Worm (Caenorhabditis elegans) whole organism, L1 larva: ENCODE measurements around the gene oig-1.

Experiments
- aly-2 ChIP-seq: fragments of 150-350 bp; optimal IDR thresholded peaks from 2 replicates; lab custom pipeline; 2014; ENCODE audit warnings: missing biosample characterization, missing genetic modification characterization
- blmp-1 ChIP-seq: fragments of 150-350 bp; optimal IDR thresholded peaks from 2 replicates; lab custom pipeline; 2014; ENCODE audit warnings: missing biosample characterization, missing genetic modification characterization
- ceh-82 ChIP-seq, 3 experiments: fragments of 150-350 bp in 1 of 3; sonication (generic microtip) in 2 of 3; optimal IDR thresholded peaks; 2 replicates each; lab custom pipeline; 2014 to 2017; ENCODE audit warnings: missing biosample characterization in 3 of 3, missing genetic modification characterization in 3 of 3
- ceh-88 ChIP-seq: fragments of 200-800 bp; sonication (Bioruptor generic); IDR thresholded peaks from 2 replicates; pipeline ENCODE4 v1.3.6; 2022; ENCODE audit warnings: missing genetic modification characterization, missing compliant biosample characterization
- ceh-90 ChIP-seq: sonication (generic microtip); optimal IDR thresholded peaks from 2 replicates; lab custom pipeline; 2016; ENCODE audit warnings: missing genetic modification characterization, missing compliant biosample characterization
- dpl-1 ChIP-seq, 3 experiments: fragments of 150-350 bp in 2 of 3; sonication (generic microtip) in 1 of 3; optimal IDR thresholded peaks; 2 replicates each; lab custom pipeline; 2014 to 2017; ENCODE audit warnings: missing biosample characterization in 3 of 3, missing genetic modification characterization in 3 of 3, missing genetic modification reagents in 3 of 3
- dsc-1 ChIP-seq: sonication (generic microtip); optimal IDR thresholded peaks from 2 replicates; lab custom pipeline; 2016; ENCODE audit warnings: mild to moderate bottlenecking, missing genetic modification characterization, missing compliant biosample characterization
- efl-1 ChIP-seq, 4 experiments: fragments of 150-350 bp; optimal IDR thresholded peaks in 3 of 4; peaks in 1 of 4; 1 replicate in 1 of 4; 2 replicates in 3 of 4; lab custom pipeline; 2014; ENCODE audit warnings: missing biosample characterization in 2 of 4, missing genetic modification characterization in 2 of 4, missing genetic modification reagents in 2 of 4
- efl-3 ChIP-seq: fragments of 200-800 bp; sonication (Bioruptor generic); optimal IDR thresholded peaks from 2 replicates; lab custom pipeline; 2018; ENCODE audit warnings: mild to moderate bottlenecking, missing genetic modification characterization, missing compliant biosample characterization
- fkh-8 ChIP-seq: sonication (generic microtip); optimal IDR thresholded peaks from 2 replicates; lab custom pipeline; 2016; ENCODE audit warnings: mild to moderate bottlenecking, missing genetic modification characterization, missing compliant biosample characterization
- fos-1 ChIP-seq: fragments of 150-350 bp; optimal IDR thresholded peaks from 2 replicates; lab custom pipeline; 2014; ENCODE audit warnings: missing biosample characterization, missing genetic modification characterization
- hpl-2 ChIP-seq: fragments of 150-350 bp; optimal IDR thresholded peaks from 2 replicates; lab custom pipeline; 2014; ENCODE audit warnings: missing biosample characterization, missing genetic modification reagents, missing genetic modification characterization
- irx-1 ChIP-seq: sonication (generic microtip); optimal IDR thresholded peaks from 2 replicates; lab custom pipeline; 2016; ENCODE audit warnings: missing genetic modification characterization, missing compliant biosample characterization
- jun-1 ChIP-seq: fragments of 150-350 bp; optimal IDR thresholded peaks from 2 replicates; lab custom pipeline; 2014; ENCODE audit warnings: missing biosample characterization, missing genetic modification reagents, missing genetic modification characterization
- lin-14 ChIP-seq: fragments of 200-800 bp; sonication (Bioruptor generic); optimal IDR thresholded peaks from 2 replicates; lab custom pipeline; 2018; ENCODE audit warnings: mild to moderate bottlenecking, missing genetic modification characterization, moderate library complexity, missing compliant biosample characterization
- lin-35 ChIP-seq, 2 experiments: fragments of 150-350 bp; optimal IDR thresholded peaks; 2 replicates each; lab custom pipeline; 2014; ENCODE audit warnings: missing biosample characterization in 2 of 2, missing genetic modification characterization in 2 of 2, missing genetic modification reagents in 2 of 2
- lir-3 ChIP-seq: sonication (generic microtip); optimal IDR thresholded peaks from 2 replicates; lab custom pipeline; 2016; ENCODE audit warnings: mild to moderate bottlenecking, missing genetic modification characterization, moderate library complexity, missing compliant biosample characterization; ENCODE audit not compliant: poor library complexity
- lsy-2 ChIP-seq, 2 experiments: fragments of 150-350 bp; optimal IDR thresholded peaks; 2 replicates each; lab custom pipeline; 2014; ENCODE audit warnings: missing biosample characterization in 2 of 2, missing genetic modification characterization in 2 of 2
- mdl-1 ChIP-seq, 2 experiments: fragments of 150-350 bp; optimal IDR thresholded peaks; 2 replicates each; lab custom pipeline; 2014 to 2017; ENCODE audit warnings: missing biosample characterization in 2 of 2, missing genetic modification characterization in 2 of 2, inconsistent platforms in 1 of 2
- mep-1 ChIP-seq: fragments of 150-350 bp; optimal IDR thresholded peaks from 2 replicates; lab custom pipeline; 2014; ENCODE audit warnings: missing biosample characterization, missing genetic modification characterization
- nhr-12 ChIP-seq: sonication (generic microtip); optimal IDR thresholded peaks from 2 replicates; lab custom pipeline; 2017; ENCODE audit warnings: missing biosample characterization, missing genetic modification characterization
- nhr-19 ChIP-seq: fragments of 200-800 bp; sonication (Bioruptor generic); conservative IDR thresholded peaks from 2 replicates; pipeline ENCODE4 v1.3.6; 2022; ENCODE audit warnings: missing genetic modification characterization, missing compliant biosample characterization
- nhr-90 ChIP-seq: sonication (generic microtip); optimal IDR thresholded peaks from 2 replicates; lab custom pipeline; 2016; ENCODE audit warnings: mild to moderate bottlenecking, missing genetic modification characterization, missing compliant biosample characterization; ENCODE audit not compliant: poor library complexity
- pax-3 ChIP-seq: fragments of 200-800 bp; sonication (Bioruptor generic); optimal IDR thresholded peaks from 2 replicates; lab custom pipeline; 2018; ENCODE audit warnings: mild to moderate bottlenecking, missing genetic modification characterization, moderate library complexity, missing compliant biosample characterization
- rnt-1 ChIP-seq: sonication (generic microtip); optimal IDR thresholded peaks from 2 replicates; lab custom pipeline; 2016; ENCODE audit warnings: mild to moderate bottlenecking, missing genetic modification characterization, moderate library complexity, missing compliant biosample characterization
- skn-1 ChIP-seq: fragments of 150-350 bp; optimal IDR thresholded peaks from 2 replicates; lab custom pipeline; 2014; ENCODE audit warnings: missing biosample characterization, missing genetic modification characterization
- snpc-4 ChIP-seq: fragments of 150-350 bp; optimal IDR thresholded peaks from 2 replicates; lab custom pipeline; 2014; ENCODE audit warnings: missing biosample characterization, missing genetic modification characterization
- snu-23 ChIP-seq: sonication (generic microtip); optimal IDR thresholded peaks from 2 replicates; lab custom pipeline; 2016; ENCODE audit warnings: missing genetic modification characterization, missing compliant biosample characterization
- sox-4 ChIP-seq: sonication (generic microtip); optimal IDR thresholded peaks from 2 replicates; lab custom pipeline; 2016; ENCODE audit warnings: missing genetic modification characterization, missing compliant biosample characterization
- sup-37 ChIP-seq: fragments of 200-800 bp; sonication (Bioruptor generic); optimal IDR thresholded peaks from 2 replicates; lab custom pipeline; 2018; ENCODE audit warnings: mild to moderate bottlenecking, missing genetic modification characterization, missing compliant biosample characterization
- unc-98 ChIP-seq: fragments of 200-800 bp; sonication (Bioruptor generic); IDR thresholded peaks from 2 replicates; pipeline ENCODE4 v1.3.6; 2022; ENCODE audit warnings: missing genetic modification characterization, missing compliant biosample characterization
- zag-1 ChIP-seq: fragments of 150-350 bp; optimal IDR thresholded peaks from 2 replicates; lab custom pipeline; 2014; ENCODE audit warnings: missing biosample characterization, missing genetic modification characterization
- ztf-11 ChIP-seq, 2 experiments: sonication (generic microtip); optimal IDR thresholded peaks; 2 replicates each; lab custom pipeline; 2016 to 2017; ENCODE audit warnings: missing genetic modification characterization in 2 of 2, missing biosample characterization in 1 of 2, missing compliant biosample characterization in 1 of 2

Gene oig-1

DNA sequence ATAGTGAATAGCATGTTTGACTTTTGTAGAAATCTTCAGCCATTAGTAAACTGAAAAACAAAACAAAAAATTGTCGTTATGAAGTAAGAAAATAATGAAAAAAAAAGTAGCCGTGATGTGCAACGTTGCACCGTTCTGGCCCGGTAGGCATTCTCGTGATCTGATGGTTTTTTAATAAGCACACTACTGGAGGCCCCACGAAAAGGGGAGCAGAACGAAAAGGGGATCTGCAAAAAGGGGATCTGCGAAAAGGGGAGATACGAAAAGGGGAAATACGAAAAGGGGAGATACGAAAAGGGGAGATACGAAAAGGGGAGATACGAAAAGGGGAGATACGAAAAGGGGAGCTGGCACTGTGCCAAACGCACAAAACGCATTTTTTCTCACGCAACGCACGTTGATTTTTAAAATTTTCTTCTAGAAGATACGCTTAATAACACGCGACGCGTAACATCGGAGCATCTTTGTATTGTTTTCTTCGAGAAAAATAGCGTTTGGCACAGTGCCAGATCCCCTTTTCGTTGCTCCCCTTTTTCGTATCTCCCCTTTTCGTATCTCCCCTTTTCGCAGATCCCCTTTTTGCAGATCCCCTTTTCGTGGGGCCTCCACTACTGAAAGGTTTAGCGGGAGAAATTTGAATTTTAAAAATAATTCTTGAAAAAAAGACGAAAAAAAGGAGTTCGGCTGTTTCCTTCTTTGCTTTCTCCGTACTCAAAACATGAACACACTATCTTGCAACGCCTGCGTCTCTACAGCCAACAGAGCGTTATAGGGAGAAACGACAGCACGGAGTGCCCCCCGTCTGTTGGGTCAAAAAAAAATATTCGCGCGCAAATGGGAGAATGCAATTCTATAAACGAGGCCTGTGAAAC, 26.0 kb upstream of the oig-1 start, which contains the start of gene C09E7.7 (continued):
- peak in 1 of 2 experiments; percentile 79 for TF ChIP-seq ztf-11 (tag; optimal IDR thresholded peaks at IDR 0.05; lab: Kevin White, UChicago)
- peak; percentile 67 for TF ChIP-seq lir-3
- peak in 1 of 2 experiments; percentile 6 for TF ChIP-seq mdl-1 (tag; optimal IDR thresholded peaks at IDR 0.05; lab: Kevin White, UChicago)
- TF ChIP-seq jun-1 (tag; lab: Kevin White, UChicago), result peak; percentile 33
- peak; percentile 46 for TF ChIP-seq skn-1 (tag; lab: Kevin White, UChicago)
- TF ChIP-seq, all 84 proteins: peak for 46; not testable (repeated sequence) for 38

DNA sequence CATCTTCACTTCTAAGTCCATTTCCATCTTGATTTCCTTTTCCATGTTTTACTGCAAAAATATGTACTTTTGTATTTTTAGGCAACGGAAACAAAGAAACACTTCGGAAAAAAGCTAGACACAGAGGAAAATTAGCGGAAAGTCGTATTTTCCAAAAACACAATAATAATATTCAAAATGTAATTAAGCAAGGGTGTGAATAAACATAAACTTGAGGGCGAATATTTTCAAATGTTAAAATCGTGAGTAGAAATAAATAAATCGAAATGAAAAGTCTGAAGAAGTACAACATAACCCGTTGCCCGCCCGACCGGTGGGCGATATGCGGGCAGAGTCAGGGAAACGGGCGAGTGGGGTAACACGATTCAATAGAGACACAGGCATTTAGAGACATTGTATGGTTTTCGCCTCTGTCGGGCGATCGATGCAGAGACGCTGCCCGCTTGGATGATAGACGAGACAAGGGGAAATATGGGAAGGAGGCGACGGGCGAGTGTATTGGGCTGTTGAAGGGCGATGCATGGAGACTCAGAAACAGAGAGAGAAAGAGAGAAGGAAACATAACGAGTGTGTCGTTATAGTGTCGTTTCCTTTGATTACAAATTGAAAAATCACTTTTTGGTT, 11.6 kb upstream of the oig-1 start, which contains the start of gene C09E7.4:
C09E7.4 (minus strand) TSS at position 51 of the 624 bp plus-strand sequence.
- TF ChIP-seq sup-37, result no peak
- TF ChIP-seq rnt-1, result peak; percentile 34
- TF ChIP-seq lin-35 (GFP tag; optimal IDR thresholded peaks at IDR 0.05; lab: Kevin White, UChicago), result peak in 1 of 2 experiments; percentile 28
- TF ChIP-seq efl-1 (optimal IDR thresholded peaks at IDR 0.05; lab: Kevin White, UChicago), result peak in 1 of 2 experiments; percentile 3
- no peak for TF ChIP-seq efl-1 (GFP tag; optimal IDR thresholded peaks at IDR 0.05 in 1 of 2; lab: Kevin White, UChicago)
- peak in 1 of 3 experiments; percentile 28 for TF ChIP-seq ceh-82 (tag; optimal IDR thresholded peaks at IDR 0.05; lab: Kevin White, UChicago)
- TF ChIP-seq snu-23 (GFP tag; lab: Kevin White, UChicago), result peak; percentile 46
- TF ChIP-seq blmp-1, result peak; percentile 0
- TF ChIP-seq fos-1 (tag; lab: Kevin White, UChicago), result no peak
- peak; percentile 49 for TF ChIP-seq mep-1 (tag; lab: Kevin White, UChicago)
- TF ChIP-seq dpl-1 (GFP tag; optimal IDR thresholded peaks at IDR 0.05; lab: Kevin White, UChicago), result peak in 2 of 3 experiments; percentile 22 to 40
- TF ChIP-seq lsy-2 (tag; optimal IDR thresholded peaks at IDR 0.05; lab: Kevin White, UChicago), result peak in 1 of 2 experiments; percentile 14
- TF ChIP-seq lin-14 (GFP tag; lab: Kevin White, UChicago), result peak; percentile 55
- TF ChIP-seq pax-3, result no peak

DNA sequence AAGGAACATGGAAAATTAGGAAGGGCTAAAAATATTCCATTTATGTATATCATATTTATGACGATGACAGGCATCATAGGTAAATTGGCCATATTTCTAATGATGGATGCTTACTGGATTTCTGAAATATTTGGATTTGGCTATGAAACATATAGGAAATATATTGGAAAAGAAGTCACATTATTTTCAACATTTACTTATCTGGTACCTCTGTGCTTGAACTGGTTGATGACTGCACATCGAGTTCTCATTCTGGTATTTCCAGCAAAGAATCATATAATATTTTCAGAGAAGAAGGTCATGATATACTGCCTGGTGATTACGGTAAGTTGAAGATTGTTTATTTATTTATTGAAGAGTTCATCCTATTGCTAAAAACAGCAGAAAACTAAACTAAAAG, 7.2 kb upstream of the oig-1 start, which contains the start of gene srxa-5:
srxa-5 (plus strand) TSS at position 301 of the 400 bp plus-strand sequence.
- TF ChIP-seq snpc-4 (no peak), lin-35 (GFP tag; optimal IDR thresholded peaks at IDR 0.05; lab: Kevin White, UChicago) (no peak), ztf-11 (tag; optimal IDR thresholded peaks at IDR 0.05; lab: Kevin White, UChicago) (no peak), ceh-88 (GFP tag; lab: Robert Waterston, UW) (no peak), rnt-1 (no peak), zag-1 (tag; lab: Kevin White, UChicago) (no peak), dsc-1 (no peak)
- TF ChIP-seq, all 84 proteins: peak for 0

DNA sequence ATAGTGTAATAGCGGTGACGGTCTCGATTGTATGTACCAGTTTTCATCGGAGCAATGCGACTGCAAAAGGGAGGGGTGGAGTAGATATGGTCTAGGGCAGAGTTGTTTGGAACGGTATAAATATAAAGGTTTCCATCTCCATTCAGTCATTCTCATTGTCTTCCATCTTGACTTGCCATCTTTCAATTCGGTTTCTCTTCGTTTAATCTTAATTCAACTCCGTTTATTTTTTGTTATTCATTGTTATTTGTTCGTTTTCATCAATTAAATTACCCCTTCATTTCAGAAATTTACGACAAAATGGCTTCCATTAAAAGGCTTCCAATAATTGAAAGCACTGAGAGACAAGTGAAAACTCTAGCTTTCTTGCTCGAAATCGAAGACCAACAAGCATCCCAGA, 5.6 kb upstream of the oig-1 start, which contains the start of gene C09E7.11:
C09E7.11 (plus strand) TSS at position 301 of the 400 bp plus-strand sequence.
- no peak for TF ChIP-seq nhr-90

DNA sequence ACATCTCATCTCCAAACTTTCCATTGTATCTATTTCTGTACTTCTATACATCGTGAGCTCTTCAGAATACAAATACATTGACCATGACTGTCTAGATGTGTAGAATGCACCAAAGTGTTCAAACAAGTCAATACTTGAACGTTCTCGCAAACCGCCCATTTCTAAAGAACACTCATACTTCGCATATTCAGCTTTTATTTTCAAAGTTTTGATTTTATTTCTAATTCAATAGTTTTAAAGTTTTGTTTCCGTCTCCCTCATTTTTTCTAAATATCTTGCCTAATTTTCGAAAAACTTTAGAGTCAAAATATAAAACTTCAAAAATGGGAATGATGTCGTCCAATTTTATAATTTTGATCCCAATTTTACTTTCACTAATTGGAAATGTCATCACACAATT, 2.4 kb upstream of the oig-1 start, which contains the start of gene pqn-10:
pqn-10 (plus strand) TSS at position 301 of the 400 bp plus-strand sequence.
- TF ChIP-seq fkh-8 (tag; lab: Kevin White, UChicago) (no peak), aly-2 (tag; lab: Kevin White, UChicago) (no peak), unc-98 (GFP tag; lab: Robert Waterston, UW) (no peak), lin-14 (GFP tag; lab: Kevin White, UChicago) (no peak)

DNA sequence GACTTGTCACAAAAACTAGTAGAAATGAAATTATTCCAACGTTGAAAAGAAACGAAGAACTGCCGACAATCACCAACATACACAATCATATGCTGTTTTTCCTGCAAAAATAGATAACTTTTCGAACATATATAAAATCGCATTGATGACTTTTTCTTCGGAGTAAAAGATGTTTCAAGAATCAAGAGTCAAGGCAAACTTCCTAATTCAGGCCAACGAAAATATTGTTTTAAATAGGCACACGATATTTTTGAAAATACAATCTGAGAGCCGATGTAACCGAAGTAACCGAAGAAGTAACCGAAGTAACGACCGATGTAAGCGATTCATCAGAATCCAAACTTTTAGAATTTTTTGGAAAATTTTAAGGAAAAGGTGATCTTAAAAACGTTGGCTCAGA, 5.5 kb downstream of the oig-1 start, which contains the start of gene C09E7.10:
C09E7.10 (minus strand) TSS at position 101 of the 400 bp plus-strand sequence.
- TF ChIP-seq fos-1 (tag; lab: Kevin White, UChicago) (no peak), ceh-90 (tag; lab: Kevin White, UChicago) (no peak), efl-3 (GFP tag; lab: Kevin White, UChicago) (no peak), sox-4 (tag; lab: Kevin White, UChicago) (no peak), irx-1 (no peak), nhr-12 (tag; lab: Kevin White, UChicago) (no peak), lin-14 (GFP tag; lab: Kevin White, UChicago) (no peak), nhr-19 (GFP tag; lab: Robert Waterston, UW) (no peak), skn-1 (tag; lab: Kevin White, UChicago) (no peak), hpl-2 (GFP tag; lab: Kevin White, UChicago) (no peak)
- TF ChIP-seq, all 84 proteins: peak for 0
